Fruit fly (Drosophila melanogaster): ENCODE measurements around the gene ND-B18.

DNA sequence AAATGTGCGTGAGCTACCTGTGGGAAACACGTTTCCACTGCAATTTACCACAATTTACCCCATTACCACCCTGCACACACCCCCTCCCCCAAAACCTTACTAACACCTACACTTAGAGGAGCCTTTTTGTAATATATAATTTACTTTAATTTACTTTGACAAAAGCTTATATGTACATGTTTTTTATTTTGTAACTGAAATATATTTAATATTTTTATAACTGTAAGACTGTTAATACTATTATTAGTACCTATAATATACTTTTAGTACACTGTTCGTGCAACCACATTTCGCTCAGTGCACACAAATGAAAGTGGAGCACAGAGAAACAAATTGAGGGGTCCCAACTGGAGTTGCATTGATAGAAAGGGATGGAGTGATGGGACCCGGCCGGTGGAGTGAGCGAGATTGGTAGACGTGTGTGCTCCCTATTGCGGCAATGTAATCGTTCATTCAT is 42.5 kb upstream of the ND-B18 start:
- TF ChIP-seq psq (GFP tag; optimal IDR thresholded peaks at IDR 0.05) (peak; percentile 90), CG32264 (GFP tag; optimal IDR thresholded peaks at IDR 0.05) (no peak), Hr78 (GFP tag; optimal IDR thresholded peaks at IDR 0.05) (no peak)

Data from whole organism, wandering third instar larva.